Fruit fly (Drosophila melanogaster): Measurements from ENCODE around the gene sloth1.

Gene sloth1

DNA sequence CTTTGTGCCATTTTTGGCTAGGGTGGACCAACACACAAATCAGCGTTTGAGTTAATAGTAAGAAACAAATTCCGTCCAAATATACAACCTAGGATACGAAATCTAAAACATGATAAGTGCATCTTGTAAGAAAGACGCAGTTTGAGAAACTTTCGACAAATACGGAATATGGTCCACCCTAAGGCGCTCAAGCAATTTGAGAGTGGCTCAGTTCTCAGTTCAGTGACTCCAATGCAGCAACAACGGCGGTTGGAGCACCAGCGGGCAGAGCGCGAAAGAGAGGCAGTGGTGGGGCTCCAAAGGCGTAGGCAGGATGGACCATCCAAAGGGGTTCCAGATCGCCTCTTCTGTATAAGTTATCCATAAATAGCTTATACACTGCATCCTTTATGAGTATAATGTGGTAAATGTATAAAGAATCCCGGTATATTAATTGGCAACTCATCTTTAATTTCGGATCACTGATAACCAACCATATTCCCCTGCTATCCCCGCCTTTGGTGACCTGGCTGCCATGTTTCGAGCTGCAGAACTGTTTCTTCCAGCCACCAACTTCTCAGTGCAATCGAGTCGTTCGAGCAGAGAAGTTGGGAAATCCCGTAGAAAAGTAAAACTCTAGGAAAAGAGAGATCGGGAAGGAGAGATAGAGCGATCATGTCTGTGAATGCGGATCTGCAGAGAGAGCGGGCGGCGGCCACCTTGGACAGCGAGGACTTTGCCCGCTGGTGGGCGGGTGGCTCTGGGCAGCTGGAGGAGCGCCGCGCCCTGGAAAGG lies 41.6 kb upstream of the sloth1 start, which contains the start of gene CG4586 (continued):
- TF ChIP-seq CG11902 (GFP tag; optimal IDR thresholded peaks at IDR 0.05) (peak; percentile 81), CG8119 (GFP tag; IDR thresholded peaks at IDR 0.05) (peak; percentile 99), spab (GFP tag; optimal IDR thresholded peaks at IDR 0.05) (peak; percentile 98), esn (GFP tag; optimal IDR thresholded peaks at IDR 0.05) (peak; percentile 98), Gug (GFP tag; IDR thresholded peaks at IDR 0.05) (peak; percentile 97), Sox15 (GFP tag; optimal IDR thresholded peaks at IDR 0.05) (peak; percentile 91), Ets96B (tag; optimal IDR thresholded peaks at IDR 0.05) (peak; percentile 98), CG8319 (GFP tag; optimal IDR thresholded peaks at IDR 0.05) (peak; percentile 97), acj6 (GFP tag; optimal IDR thresholded peaks at IDR 0.05) (peak; percentile 96), pdm3 (GFP tag; optimal IDR thresholded peaks at IDR 0.05) (peak; percentile 98), Met (GFP tag; optimal IDR thresholded peaks at IDR 0.05) (peak; percentile 99), net (GFP tag; optimal IDR thresholded peaks at IDR 0.05) (peak; percentile 99), CG16779 (tag; optimal IDR thresholded peaks at IDR 0.05) (peak; percentile 98), CG7368 (GFP tag; optimal IDR thresholded peaks at IDR 0.05) (peak; percentile 99), eg (GFP tag; IDR thresholded peaks at IDR 0.05) (peak; percentile 99), OdsH (GFP tag; optimal IDR thresholded peaks at IDR 0.05) (peak; percentile 97), CG6163 (GFP tag; IDR thresholded peaks at IDR 0.05) (peak; percentile 99), Smox (GFP tag; optimal IDR thresholded peaks at IDR 0.05) (peak; percentile 97), CG15336 (GFP tag; IDR thresholded peaks at IDR 0.05) (peak; percentile 100), ss (GFP tag; optimal IDR thresholded peaks at IDR 0.05) (peak; percentile 98), CG3919 (GFP tag; optimal IDR thresholded peaks at IDR 0.05) (peak; percentile 99), cyc (GFP tag; optimal IDR thresholded peaks at IDR 0.05) (peak; percentile 95), CG6276 (GFP tag; optimal IDR thresholded peaks at IDR 0.05) (peak; percentile 100), CG11762 (GFP tag; optimal IDR thresholded peaks at IDR 0.05; ENCODE audit: insufficient read depth) (peak; percentile 98), CG10631 (GFP tag; optimal IDR thresholded peaks at IDR 0.05) (peak; percentile 95), vri (GFP tag; optimal IDR thresholded peaks at IDR 0.05) (peak; percentile 98), dsx (GFP tag; optimal IDR thresholded peaks at IDR 0.05; ENCODE audit: poor library complexity, severe bottlenecking) (peak; percentile 98), CG10669 (GFP tag; optimal IDR thresholded peaks at IDR 0.05) (peak; percentile 99), Hr39 (GFP tag; optimal IDR thresholded peaks at IDR 0.05) (peak; percentile 97), fd59A (GFP tag; optimal IDR thresholded peaks at IDR 0.05) (peak; percentile 95), CG3032 (tag; optimal IDR thresholded peaks at IDR 0.05) (peak; percentile 96), dac (GFP tag; optimal IDR thresholded peaks at IDR 0.05) (peak; percentile 95), CG31627 (GFP tag; optimal IDR thresholded peaks at IDR 0.05) (peak; percentile 96), achi (GFP tag; optimal IDR thresholded peaks at IDR 0.05) (peak; percentile 97)

DNA sequence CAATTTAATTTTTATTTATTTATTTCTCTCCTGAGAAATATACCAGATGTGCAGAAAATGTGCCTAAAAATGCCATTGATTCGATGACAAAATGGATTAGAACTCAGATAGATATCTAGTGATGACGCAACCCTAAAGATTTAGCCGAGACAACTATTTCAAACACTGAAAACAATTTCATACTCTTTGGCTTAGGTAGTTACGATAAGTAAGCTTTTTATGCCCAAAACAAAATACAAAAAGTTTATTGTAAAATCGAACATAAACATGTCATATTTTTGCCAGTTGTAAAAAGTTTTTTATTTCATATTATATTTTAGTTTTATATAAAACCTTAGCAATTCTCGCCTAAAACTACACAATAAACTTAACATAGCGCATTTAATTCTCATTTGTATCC lies 37.8 kb upstream of the sloth1 start, which contains the start of gene CG3040:
Gene CG3040 (minus strand): TSS at position 54 of the 400 bp plus-strand sequence.
- TF ChIP-seq Smox (GFP tag; optimal IDR thresholded peaks at IDR 0.05) (peak; percentile 41), CG6792 (GFP tag; optimal IDR thresholded peaks at IDR 0.05) (no peak), cyc (GFP tag; optimal IDR thresholded peaks at IDR 0.05) (peak; percentile 13), CG15336 (GFP tag; IDR thresholded peaks at IDR 0.05) (peak; percentile 51), CG6163 (GFP tag; IDR thresholded peaks at IDR 0.05) (peak; percentile 39; the same call in 1 of the 3 replicates), eg (GFP tag; IDR thresholded peaks at IDR 0.05) (peak; percentile 67; the same call in 2 of the 3 replicates), spab (GFP tag; optimal IDR thresholded peaks at IDR 0.05) (no peak), Blimp-1 (GFP tag; optimal IDR thresholded peaks at IDR 0.05) (no peak), lz (GFP tag; optimal IDR thresholded peaks at IDR 0.05) (peak; percentile 21), topi (GFP tag; optimal IDR thresholded peaks at IDR 0.05) (peak; percentile 40), CG31627 (GFP tag; optimal IDR thresholded peaks at IDR 0.05) (peak; percentile 31), Sox14 (GFP tag; optimal IDR thresholded peaks at IDR 0.05) (peak; percentile 16), CG8319 (GFP tag; optimal IDR thresholded peaks at IDR 0.05) (no peak), dsx (GFP tag; optimal IDR thresholded peaks at IDR 0.05; ENCODE audit: poor library complexity, severe bottlenecking) (peak; percentile 3), Met (GFP tag; optimal IDR thresholded peaks at IDR 0.05) (no peak), vri (GFP tag; optimal IDR thresholded peaks at IDR 0.05) (peak; percentile 27), Eip78C (GFP tag) (peak; percentile 66), CG32006 (GFP tag; optimal IDR thresholded peaks at IDR 0.05) (peak; percentile 0), achi (GFP tag; optimal IDR thresholded peaks at IDR 0.05) (peak; percentile 1), Hr4 (GFP tag; optimal IDR thresholded peaks at IDR 0.05) (peak; percentile 13), CG6854 (GFP tag; optimal IDR thresholded peaks at IDR 0.05) (no peak), pdm3 (GFP tag; optimal IDR thresholded peaks at IDR 0.05) (peak; percentile 42), fkh (GFP tag; optimal IDR thresholded peaks at IDR 0.05) (peak; percentile 34), svp (GFP tag) (peak; percentile 54), CG8119 (GFP tag; IDR thresholded peaks at IDR 0.05) (peak; percentile 29; the same call in 2 of the 3 replicates), CG8632 (GFP tag; optimal IDR thresholded peaks at IDR 0.05) (no peak), CG4318 (GFP tag; optimal IDR thresholded peaks at IDR 0.05) (no peak), Hr39 (GFP tag; optimal IDR thresholded peaks at IDR 0.05) (peak; percentile 2), esn (GFP tag; optimal IDR thresholded peaks at IDR 0.05) (peak; percentile 53), Gug (GFP tag; IDR thresholded peaks at IDR 0.05) (no peak)
